Fruit fly (Drosophila melanogaster): ENCODE results near the gene mrn.

mrn gene

DNA sequence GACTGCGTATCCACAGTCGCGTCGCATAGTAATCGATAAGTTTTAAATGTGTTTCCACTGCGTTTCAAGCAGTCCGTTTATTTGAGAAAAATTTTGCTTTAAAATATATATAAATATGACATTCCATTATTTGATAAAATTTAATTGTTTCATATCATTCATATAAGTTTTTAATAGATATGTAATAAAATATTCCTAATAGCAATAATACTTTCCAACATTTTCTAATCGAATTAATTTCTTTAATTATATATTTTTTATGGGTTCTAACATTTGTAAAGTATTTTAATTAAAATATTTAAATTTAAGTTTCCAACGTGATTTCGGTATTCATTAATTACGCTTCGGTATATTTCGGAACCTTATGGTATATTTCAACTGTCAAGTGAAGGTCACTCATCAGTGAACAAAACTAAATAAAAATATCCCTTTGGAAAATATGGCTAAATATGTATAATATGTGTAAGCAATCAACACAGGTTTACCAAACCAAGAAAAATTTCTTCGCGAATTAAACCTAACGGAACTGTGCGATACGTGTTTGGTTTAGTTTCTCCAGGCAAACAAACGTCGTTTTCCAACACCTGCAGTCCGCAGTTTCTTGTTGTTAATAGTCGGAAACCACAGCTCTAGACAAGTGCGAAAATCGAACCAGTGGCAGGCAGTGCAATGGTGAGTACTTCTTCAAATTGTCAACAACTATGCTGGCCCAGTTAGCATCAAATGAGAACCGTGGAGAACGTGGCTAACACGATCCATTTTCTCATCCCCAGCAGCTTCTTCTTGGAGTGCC is 17.1 kb downstream of the mrn start, which contains the start of the genes CG7739 and SCCRO:
Gene CG7739, minus strand, starts transcription at position 8 of the 793 bp plus-strand sequence.
Gene SCCRO, plus strand, starts transcription at position 370 of the 793 bp plus-strand sequence.
- TF ChIP-seq pho (GFP tag; optimal IDR thresholded peaks at IDR 0.05): peak; percentile 25
- TF ChIP-seq CG15696 (tag; optimal IDR thresholded peaks at IDR 0.05): peak; percentile 43
- TF ChIP-seq CG17186 (GFP tag; optimal IDR thresholded peaks at IDR 0.05): no peak
- TF ChIP-seq HHEX (GFP tag; optimal IDR thresholded peaks at IDR 0.05): no peak
- no peak for TF ChIP-seq CG31365 (tag; optimal IDR thresholded peaks at IDR 0.05)
- TF ChIP-seq Ssrp (tag; optimal IDR thresholded peaks at IDR 0.05): peak; percentile 61
- TF ChIP-seq exex (tag; optimal IDR thresholded peaks at IDR 0.05): peak; percentile 25
- peak; percentile 4 for TF ChIP-seq Mes4 (GFP tag; optimal IDR thresholded peaks at IDR 0.05)
- TF ChIP-seq CG11723 (GFP tag; optimal IDR thresholded peaks at IDR 0.05): no peak
- TF ChIP-seq CG4820 (GFP tag; optimal IDR thresholded peaks at IDR 0.05): peak; percentile 5
- TF ChIP-seq schlank (tag; optimal IDR thresholded peaks at IDR 0.05): no peak
- TF ChIP-seq Asciz (GFP tag; optimal IDR thresholded peaks at IDR 0.05): no peak
- no peak for TF ChIP-seq CG33213 (GFP tag; optimal IDR thresholded peaks at IDR 0.05)
- peak; percentile 61 for TF ChIP-seq CG7372 (GFP tag; IDR thresholded peaks at IDR 0.05)
- peak; percentile 70 for TF ChIP-seq sob (GFP tag; IDR thresholded peaks at IDR 0.05)
- peak; percentile 3 for TF ChIP-seq CG34376 (GFP tag; optimal IDR thresholded peaks at IDR 0.05)
- TF ChIP-seq Sry-δ (GFP tag; optimal IDR thresholded peaks at IDR 0.05): peak; percentile 49
- TF ChIP-seq CG1602 (GFP tag; optimal IDR thresholded peaks at IDR 0.05): peak; percentile 56
- TF ChIP-seq CG6254 (GFP tag; optimal IDR thresholded peaks at IDR 0.05): no peak
- peak; percentile 47 for TF ChIP-seq CG7786 (GFP tag; optimal IDR thresholded peaks at IDR 0.05)
- peak; percentile 65 for TF ChIP-seq tin (GFP tag; optimal IDR thresholded peaks at IDR 0.05)
- TF ChIP-seq Sry-β (GFP tag; optimal IDR thresholded peaks at IDR 0.05): no peak
- peak; percentile 74 for TF ChIP-seq CG2678 (tag; optimal IDR thresholded peaks at IDR 0.05)
- peak; percentile 2 for TF ChIP-seq gro (GFP tag; optimal IDR thresholded peaks at IDR 0.05)
- no peak for TF ChIP-seq ab (GFP tag; optimal IDR thresholded peaks at IDR 0.05)
- peak; percentile 40 for TF ChIP-seq CG2120 (GFP tag; optimal IDR thresholded peaks at IDR 0.05)
- peak; percentile 50 for TF ChIP-seq CG10543 (GFP tag; optimal IDR thresholded peaks at IDR 0.05)
- no peak for TF ChIP-seq Bteb2 (GFP tag; optimal IDR thresholded peaks at IDR 0.05)
- TF ChIP-seq CG2116 (GFP tag; optimal IDR thresholded peaks at IDR 0.05): peak; percentile 97
- TF ChIP-seq CG12155 (GFP tag; optimal IDR thresholded peaks at IDR 0.05): peak; percentile 46
- TF ChIP-seq Fer1 (GFP tag; optimal IDR thresholded peaks at IDR 0.05): no peak
- TF ChIP-seq CG18764 (GFP tag; optimal IDR thresholded peaks at IDR 0.05): peak; percentile 36
- no peak for TF ChIP-seq abd-A (tag; optimal IDR thresholded peaks at IDR 0.05)
- TF ChIP-seq zfh1 (GFP tag; IDR thresholded peaks at IDR 0.05): peak; percentile 64; the same call in 2 of the 3 replicates
- TF ChIP-seq CG17912 (GFP tag; optimal IDR thresholded peaks at IDR 0.05): peak; percentile 28
- no peak for TF ChIP-seq C15 (GFP tag; IDR thresholded peaks at IDR 0.05)
- TF ChIP-seq CG15269 (tag; optimal IDR thresholded peaks at IDR 0.05): peak; percentile 76
- peak; percentile 75 for TF ChIP-seq Ptx1 (GFP tag; IDR thresholded peaks at IDR 0.05)
- peak; percentile 73 for TF ChIP-seq CG6689 (GFP tag; IDR thresholded peaks at IDR 0.05)
- peak; percentile 70 for TF ChIP-seq NFAT (GFP tag; IDR thresholded peaks at IDR 0.05)
- peak; percentile 52 for TF ChIP-seq ems (GFP tag; optimal IDR thresholded peaks at IDR 0.05)
- TF ChIP-seq Lhr (GFP tag; optimal IDR thresholded peaks at IDR 0.05): no peak
- peak; percentile 81 for TF ChIP-seq CG9932 (GFP tag; IDR thresholded peaks at IDR 0.05)
- peak; percentile 11 for TF ChIP-seq Side (GFP tag; optimal IDR thresholded peaks at IDR 0.05)
- peak; percentile 0 for TF ChIP-seq CG4328 (GFP tag; optimal IDR thresholded peaks at IDR 0.05)
- TF ChIP-seq CG13296 (GFP tag; optimal IDR thresholded peaks at IDR 0.05): peak; percentile 51
- peak; percentile 78 for TF ChIP-seq cas (GFP tag; IDR thresholded peaks at IDR 0.05)
- TF ChIP-seq emc (GFP tag; optimal IDR thresholded peaks at IDR 0.05): no peak
- TF ChIP-seq sens (GFP tag): peak; percentile 58
- peak; percentile 83 for TF ChIP-seq Dref (GFP tag; IDR thresholded peaks at IDR 0.05)

All from whole organism, embryonic.